In genomic region chr3L:11534391-11535246, dm6 we compare ENCODE assay signal across 1 fruit fly cellular context.
A peak's percentile ranks its signal among the peaks of the same experiment; 100 is the strongest.
TF ChIP-seq lines count a peak whose summit lies in the region.

No protein-coding gene starts in this region.

TF ChIP-seq in whole organism, embryonic, 481 proteins besides CTCF, POLR2A, EP300 and RAD21 (continued from another document):
- no peak for TF ChIP-seq CG33557 (GFP tag; optimal IDR thresholded peaks at IDR 0.05; lab: Kevin White, UChicago)
- TF ChIP-seq pan (optimal IDR thresholded peaks at IDR 0.05; lab: Kevin White, UChicago) = no peak
- peak in 1 of 2 experiments; percentile 33 for TF ChIP-seq pan (GFP tag; optimal IDR thresholded peaks at IDR 0.05 in 1 of 2, IDR thresholded peaks at IDR 0.05 in 1 of 2)
- TF ChIP-seq YL-1 (GFP tag; optimal IDR thresholded peaks at IDR 0.05; lab: Kevin White, UChicago) = no peak
- peak; percentile 23 for TF ChIP-seq fd3F (GFP tag; optimal IDR thresholded peaks at IDR 0.05; lab: Kevin White, UChicago)
- TF ChIP-seq zen2 (GFP tag; IDR thresholded peaks at IDR 0.05; lab: Robert Waterston, UW; ENCODE audit: partially characterized antibody) = 0 out of 3 replicates have a peak, but pooled peaks have one; percentile 48
- no peak for TF ChIP-seq org-1 (GFP tag; optimal IDR thresholded peaks at IDR 0.05; lab: Kevin White, UChicago)
- peak; percentile 47; the same call in 1 of the 2 replicates for TF ChIP-seq al (GFP tag; IDR thresholded peaks at IDR 0.05; lab: Robert Waterston, UW)
- no peak for TF ChIP-seq ATbp (GFP tag; optimal IDR thresholded peaks at IDR 0.05; lab: Kevin White, UChicago)
- peak; percentile 13 for TF ChIP-seq CG13775 (GFP tag; optimal IDR thresholded peaks at IDR 0.05; lab: Kevin White, UChicago)
